Worm (Caenorhabditis elegans): Measurements from ENCODE around the gene Y82E9BL.5.

DNA sequence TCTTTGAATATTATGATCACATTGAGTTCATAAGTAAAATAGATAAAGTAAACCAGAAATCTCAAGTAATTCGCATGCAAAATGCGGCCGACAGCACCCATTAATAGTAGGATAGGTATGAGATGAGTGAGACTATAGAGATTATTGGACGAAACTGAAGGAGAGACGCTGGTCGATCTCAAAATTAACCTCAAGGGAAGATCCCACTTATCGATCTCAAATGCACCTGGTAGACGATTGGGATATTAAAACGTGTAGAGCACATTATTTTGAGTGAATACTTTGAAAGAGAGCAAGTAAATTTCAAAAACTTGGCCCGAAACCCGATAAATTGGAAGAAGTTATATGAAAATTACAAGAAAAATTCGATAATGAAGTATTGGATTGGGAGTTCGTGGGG, 1.7 kb downstream of the Y82E9BL.5 start, which contains the start of gene Y82E9BL.6:
- no peak for TF ChIP-seq lsy-12 (tag; optimal IDR thresholded peaks at IDR 0.05)
- TF ChIP-seq nhr-77 (tag; optimal IDR thresholded peaks at IDR 0.05), result no peak
- no peak for TF ChIP-seq skn-1 (tag; optimal IDR thresholded peaks at IDR 0.05)
- TF ChIP-seq nhr-237 (tag; optimal IDR thresholded peaks at IDR 0.05), result no peak
- TF ChIP-seq ama-1 (optimal IDR thresholded peaks at IDR 0.05), result no peak
- TF ChIP-seq fos-1 (tag; optimal IDR thresholded peaks at IDR 0.05), result no peak
- no peak for TF ChIP-seq elt-2 (tag; optimal IDR thresholded peaks at IDR 0.05)
- no peak for TF ChIP-seq nhr-28 (tag; optimal IDR thresholded peaks at IDR 0.05)
- no peak for TF ChIP-seq jun-1 (tag; optimal IDR thresholded peaks at IDR 0.05)
- no peak for TF ChIP-seq unc-39 (tag; optimal IDR thresholded peaks at IDR 0.05)
- no peak for TF ChIP-seq egl-27 (tag; optimal IDR thresholded peaks at IDR 0.05)
- TF ChIP-seq hmg-11 (tag; optimal IDR thresholded peaks at IDR 0.05), result no peak
- TF ChIP-seq fkh-10 (GFP tag; optimal IDR thresholded peaks at IDR 0.05), result no peak
- no peak for TF ChIP-seq pha-4 (tag; optimal IDR thresholded peaks at IDR 0.05)

Data from whole organism, L3 larva.